Worm (Caenorhabditis elegans) whole organism, L4 larva: ENCODE data around the gene F55E10.2.

ENCODE experiments used
- D1046.2 ChIP-seq: fragments of 200-800 bp; sonication (Bioruptor generic); IDR thresholded peaks from 2 replicates; pipeline ENCODE4 v1.3.6; 2022; ENCODE audit warnings: missing genetic modification characterization, missing compliant biosample characterization
- F10B5.3 ChIP-seq: sonication (generic microtip); optimal IDR thresholded peaks from 2 replicates; lab custom pipeline; 2016; ENCODE audit warnings: mild to moderate bottlenecking, missing genetic modification characterization, missing compliant biosample characterization
- F26F4.8 ChIP-seq: fragments of 200-800 bp; sonication (Bioruptor generic); conservative IDR thresholded peaks from 2 replicates; pipeline ENCODE4 v1.3.6; 2022; ENCODE audit warnings: missing genetic modification characterization, missing compliant biosample characterization
- F37D6.2 ChIP-seq: sonication (generic microtip); optimal IDR thresholded peaks from 2 replicates; lab custom pipeline; 2016; ENCODE audit warnings: mild to moderate bottlenecking, missing genetic modification characterization, missing compliant biosample characterization
- F49E8.2 ChIP-seq: sonication (generic microtip); optimal IDR thresholded peaks from 2 replicates; lab custom pipeline; 2016; ENCODE audit warnings: missing compliant biosample characterization, mild to moderate bottlenecking, missing genetic modification characterization, borderline replicate concordance
- T20F7.1 ChIP-seq: fragments of 200-800 bp; sonication (Bioruptor generic); optimal IDR thresholded peaks from 2 replicates; lab custom pipeline; 2018; ENCODE audit warnings: mild to moderate bottlenecking, missing genetic modification characterization, missing compliant biosample characterization
- T26A8.4 ChIP-seq: fragments of 200-800 bp; sonication (Bioruptor generic); IDR thresholded peaks from 2 replicates; pipeline ENCODE4 v1.3.6; 2022; ENCODE audit warnings: missing genetic modification characterization, missing compliant biosample characterization
- Y105C5A.15 ChIP-seq: fragments of 200-800 bp; sonication (Bioruptor generic); IDR thresholded peaks from 2 replicates; pipeline ENCODE4 v1.3.6; 2022; ENCODE audit warnings: missing genetic modification characterization, missing compliant biosample characterization
- Y75B8A.6 ChIP-seq: fragments of 200-800 bp; sonication (Bioruptor generic); IDR thresholded peaks from 2 replicates; pipeline ENCODE4 v1.3.6; 2022; ENCODE audit warnings: missing genetic modification reagents, missing genetic modification characterization, missing compliant biosample characterization
- ZK546.5 ChIP-seq, 2 experiments: sonication (generic microtip); optimal IDR thresholded peaks; 2 replicates each; lab custom pipeline; 2017; ENCODE audit warnings: missing biosample characterization in 2 of 2, missing genetic modification characterization in 2 of 2
- aha-1 ChIP-seq: fragments of 150-350 bp; peaks from one replicate; lab custom pipeline; 2014; ENCODE audit warnings: missing biosample characterization, missing genetic modification characterization
- ceh-20 ChIP-seq: fragments of 200-800 bp; sonication (Bioruptor generic); IDR thresholded peaks from 2 replicates; pipeline ENCODE4 v1.3.6; 2022; ENCODE audit warnings: missing genetic modification reagents, missing genetic modification characterization, missing compliant biosample characterization
- ceh-28 ChIP-seq: fragments of 150-350 bp; optimal IDR thresholded peaks from 2 replicates; lab custom pipeline; 2014; ENCODE audit warnings: missing biosample characterization, missing genetic modification reagents, missing genetic modification characterization
- ceh-62 ChIP-seq: sonication (generic microtip); optimal IDR thresholded peaks from 2 replicates; lab custom pipeline; 2017; ENCODE audit warnings: missing biosample characterization, missing genetic modification characterization
- ceh-82 ChIP-seq: sonication (generic microtip); optimal IDR thresholded peaks from 2 replicates; lab custom pipeline; 2017; ENCODE audit warnings: missing biosample characterization, missing genetic modification characterization
- ces-1 ChIP-seq: fragments of 150-350 bp; sonication (generic microtip); optimal IDR thresholded peaks from 4 replicates; lab custom pipeline; 2014; ENCODE audit warnings: missing biosample characterization, missing genetic modification reagents, missing genetic modification characterization
- ctbp-1 ChIP-seq: fragments of 200-800 bp; sonication (Bioruptor generic); IDR thresholded peaks from 2 replicates; pipeline ENCODE4 v1.3.6; 2022; ENCODE audit warnings: missing genetic modification reagents, missing genetic modification characterization, missing compliant biosample characterization
- daf-12 ChIP-seq: fragments of 150-350 bp; optimal IDR thresholded peaks from 2 replicates; lab custom pipeline; 2014; ENCODE audit warnings: missing biosample characterization, missing genetic modification reagents, missing genetic modification characterization
- daf-19 ChIP-seq: fragments of 200-800 bp; sonication (Bioruptor generic); conservative IDR thresholded peaks from 2 replicates; pipeline ENCODE4 v1.3.6; 2022; ENCODE audit warnings: missing genetic modification characterization, missing compliant biosample characterization
- daf-8 ChIP-seq: fragments of 200-800 bp; sonication (Bioruptor generic); IDR thresholded peaks from 2 replicates; pipeline ENCODE4 v1.3.6; 2022; ENCODE audit warnings: missing genetic modification characterization, missing compliant biosample characterization
- dmd-9 ChIP-seq: fragments of 200-800 bp; sonication (Bioruptor generic); IDR thresholded peaks from 2 replicates; pipeline ENCODE4 v1.3.6; 2022; ENCODE audit warnings: missing genetic modification reagents, missing genetic modification characterization, missing compliant biosample characterization
- duxl-1 ChIP-seq: sonication (generic microtip); optimal IDR thresholded peaks from 2 replicates; lab custom pipeline; 2016; ENCODE audit warnings: mild to moderate bottlenecking, missing genetic modification characterization, moderate library complexity, missing compliant biosample characterization; ENCODE audit not compliant: poor library complexity
- dve-1 ChIP-seq: sonication (generic microtip); optimal IDR thresholded peaks from 2 replicates; lab custom pipeline; 2017; ENCODE audit warnings: antibody characterized with exemption, mild to moderate bottlenecking, missing genetic modification characterization, missing compliant biosample characterization; ENCODE audit not compliant: insufficient read depth
- egl-43 ChIP-seq: fragments of 200-800 bp; sonication (Bioruptor generic); IDR thresholded peaks from 2 replicates; pipeline ENCODE4 v1.3.6; 2022; ENCODE audit warnings: missing genetic modification reagents, missing genetic modification characterization, missing compliant biosample characterization
- fos-1 ChIP-seq: fragments of 150-350 bp; optimal IDR thresholded peaks from 2 replicates; lab custom pipeline; 2014; ENCODE audit warnings: missing biosample characterization, missing genetic modification characterization
- hif-1 ChIP-seq, 2 experiments: sonication (generic microtip); optimal IDR thresholded peaks; 2 replicates each; lab custom pipeline; 2016 to 2017; ENCODE audit warnings: missing compliant biosample characterization in 2 of 2, missing genetic modification characterization in 2 of 2, missing genetic modification reagents in 2 of 2, missing genotype in 2 of 2, mild to moderate bottlenecking in 1 of 2
- lim-7 ChIP-seq: fragments of 200-800 bp; sonication (Bioruptor generic); IDR thresholded peaks from 2 replicates; pipeline ENCODE4 v1.3.6; 2022; ENCODE audit warnings: missing genetic modification characterization, missing compliant biosample characterization
- lin-39 ChIP-seq: fragments of 150-350 bp; optimal IDR thresholded peaks from 2 replicates; lab custom pipeline; 2014; ENCODE audit warnings: missing biosample characterization, missing genetic modification reagents, missing genetic modification characterization
- lir-3 ChIP-seq: sonication (generic microtip); optimal IDR thresholded peaks from 2 replicates; lab custom pipeline; 2016; ENCODE audit warnings: mild to moderate bottlenecking, missing genetic modification characterization, missing compliant biosample characterization
- mxl-2 ChIP-seq: fragments of 200-800 bp; sonication (Bioruptor generic); conservative IDR thresholded peaks from 2 replicates; pipeline ENCODE4 v1.3.6; 2022; ENCODE audit warnings: missing genetic modification reagents, missing genetic modification characterization, missing compliant biosample characterization
- nhr-10 ChIP-seq: fragments of 150-350 bp; optimal IDR thresholded peaks from 2 replicates; lab custom pipeline; 2014; ENCODE audit warnings: missing biosample characterization, missing genetic modification characterization
- nhr-11 ChIP-seq: fragments of 150-350 bp; optimal IDR thresholded peaks from 2 replicates; lab custom pipeline; 2014; ENCODE audit warnings: missing biosample characterization, missing genetic modification characterization
- nhr-28 ChIP-seq: fragments of 150-350 bp; optimal IDR thresholded peaks from 2 replicates; lab custom pipeline; 2014; ENCODE audit warnings: missing biosample characterization, missing genetic modification characterization
- nhr-41 ChIP-seq: fragments of 200-800 bp; sonication (Bioruptor generic); IDR thresholded peaks from 2 replicates; pipeline ENCODE4 v1.3.6; 2022; ENCODE audit warnings: missing genetic modification reagents, missing genetic modification characterization, missing compliant biosample characterization
- nhr-42 ChIP-seq: fragments of 200-800 bp; sonication (Bioruptor generic); IDR thresholded peaks from 2 replicates; pipeline ENCODE4 v1.3.6; 2022; ENCODE audit warnings: missing genetic modification characterization, missing compliant biosample characterization
- nhr-48 ChIP-seq: sonication (generic microtip); optimal IDR thresholded peaks from 2 replicates; lab custom pipeline; 2016; ENCODE audit warnings: mild to moderate bottlenecking, missing genetic modification characterization, missing compliant biosample characterization
- nhr-76 ChIP-seq: fragments of 150-350 bp; optimal IDR thresholded peaks from 2 replicates; lab custom pipeline; 2014; ENCODE audit warnings: missing biosample characterization, missing genetic modification characterization
- nhr-77 ChIP-seq: fragments of 150-350 bp; optimal IDR thresholded peaks from 2 replicates; lab custom pipeline; 2014; ENCODE audit warnings: missing biosample characterization, missing genetic modification characterization
- saeg-2 ChIP-seq: fragments of 200-800 bp; sonication (Bioruptor generic); IDR thresholded peaks from 2 replicates; pipeline ENCODE4 v1.3.6; 2022; ENCODE audit warnings: missing genetic modification reagents, missing genetic modification characterization, missing compliant biosample characterization
- sdz-12 ChIP-seq: fragments of 200-800 bp; sonication (Bioruptor generic); optimal IDR thresholded peaks from 2 replicates; lab custom pipeline; 2018; ENCODE audit warnings: mild to moderate bottlenecking, missing genetic modification characterization, missing compliant biosample characterization
- snpc-1.2 ChIP-seq: fragments of 200-800 bp; sonication (Bioruptor generic); IDR thresholded peaks from 2 replicates; pipeline ENCODE4 v1.3.6; 2022; ENCODE audit warnings: missing genetic modification reagents, missing genetic modification characterization, missing compliant biosample characterization
- spr-1 ChIP-seq: sonication (generic microtip); optimal IDR thresholded peaks from 2 replicates; lab custom pipeline; 2016; ENCODE audit warnings: mild to moderate bottlenecking, missing genetic modification characterization, missing compliant biosample characterization
- spr-3 ChIP-seq: fragments of 200-800 bp; sonication (Bioruptor generic); optimal IDR thresholded peaks from 2 replicates; lab custom pipeline; 2018; ENCODE audit warnings: mild to moderate bottlenecking, missing genetic modification characterization, missing compliant biosample characterization
- tra-1 ChIP-seq: fragments of 200-800 bp; sonication (Bioruptor generic); IDR thresholded peaks from 2 replicates; pipeline ENCODE4 v1.3.6; 2022; ENCODE audit warnings: missing genetic modification reagents, missing genetic modification characterization, missing compliant biosample characterization
- unc-39 ChIP-seq: sonication (generic microtip); optimal IDR thresholded peaks from 2 replicates; lab custom pipeline; 2017; ENCODE audit warnings: missing biosample characterization, missing genetic modification characterization
- vab-7 ChIP-seq: fragments of 200-800 bp; sonication (Bioruptor generic); IDR thresholded peaks from 2 replicates; pipeline ENCODE4 v1.3.6; 2022; ENCODE audit warnings: missing genetic modification reagents, missing genetic modification characterization, missing compliant biosample characterization
- zfp-2 ChIP-seq: sonication (generic microtip); optimal IDR thresholded peaks from 2 replicates; lab custom pipeline; 2016; ENCODE audit warnings: mild to moderate bottlenecking, missing genetic modification characterization, missing compliant biosample characterization
- zip-2 ChIP-seq: fragments of 150-350 bp; optimal IDR thresholded peaks from 2 replicates; lab custom pipeline; 2014; ENCODE audit warnings: missing biosample characterization, missing genetic modification characterization
- ztf-11 ChIP-seq: fragments of 150-350 bp; optimal IDR thresholded peaks from 2 replicates; lab custom pipeline; 2014; ENCODE audit warnings: missing biosample characterization, missing genetic modification characterization

Gene F55E10.2

DNA sequence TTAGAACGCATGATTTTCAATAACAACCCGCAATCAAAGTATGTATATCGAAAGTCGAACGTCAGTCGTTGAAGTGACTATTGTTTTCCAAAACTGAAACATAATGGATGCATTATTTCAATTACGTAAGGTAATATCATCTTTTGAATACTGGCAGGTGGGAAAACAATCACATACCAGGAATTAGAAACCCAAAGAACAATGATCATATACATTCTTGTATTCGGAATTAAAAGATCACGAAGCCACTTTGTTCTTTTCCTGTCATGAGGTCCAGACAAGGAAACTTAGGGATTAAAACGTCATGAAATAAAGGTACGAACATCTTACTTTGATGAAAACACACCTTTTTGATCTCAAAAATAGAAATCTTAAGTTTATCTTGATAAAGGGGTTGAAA lies 21.9 kb downstream of the F55E10.2 start:
- no peak for TF ChIP-seq nhr-28
- TF ChIP-seq D1046.2 (GFP tag; lab: Robert Waterston, UW): no peak
- TF ChIP-seq nhr-48 (tag; lab: Kevin White, UChicago): no peak
- TF ChIP-seq T20F7.1 (GFP tag; lab: Kevin White, UChicago): no peak
- no peak for TF ChIP-seq zfp-2
- TF ChIP-seq dve-1 (tag; lab: Kevin White, UChicago): no peak

DNA sequence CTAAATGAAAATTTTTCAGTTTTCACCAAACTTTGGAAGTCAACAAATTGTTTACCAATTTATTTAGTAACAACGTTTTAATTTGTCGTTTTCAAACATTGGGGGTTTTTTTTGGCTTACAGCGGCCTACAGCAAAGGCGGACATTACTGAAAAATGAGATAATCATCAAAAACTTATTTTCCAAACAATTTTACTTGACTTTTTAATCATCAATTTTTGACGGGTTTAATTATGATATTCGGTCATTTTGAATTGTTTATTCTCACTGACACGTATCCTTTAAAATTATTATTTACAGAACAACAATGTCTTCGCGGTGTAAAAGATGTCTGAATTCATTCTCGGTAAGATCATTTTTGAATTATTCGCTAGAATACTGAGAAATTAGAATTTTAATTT lies 27.1 kb downstream of the F55E10.2 start, which contains the start of gene F40B5.2:
TSS of gene F40B5.2 (plus strand) at position 301 of the 400 bp plus-strand sequence.
- no peak for TF ChIP-seq duxl-1 (tag; lab: Kevin White, UChicago)
- TF ChIP-seq F10B5.3 (tag; lab: Kevin White, UChicago): no peak
- TF ChIP-seq fos-1: no peak
- TF ChIP-seq nhr-42 (GFP tag; lab: Robert Waterston, UW): no peak
- TF ChIP-seq nhr-76 (tag; lab: Kevin White, UChicago): no peak
- no peak for TF ChIP-seq dmd-9 (GFP tag; lab: Robert Waterston, UW)
- no peak for TF ChIP-seq nhr-41 (GFP tag; lab: Robert Waterston, UW)
- no peak for TF ChIP-seq aha-1 (tag; lab: Kevin White, UChicago)
- no peak for TF ChIP-seq T26A8.4 (GFP tag; lab: Robert Waterston, UW)
- no peak for TF ChIP-seq nhr-77 (tag; lab: Kevin White, UChicago)
- no peak for TF ChIP-seq mxl-2 (GFP tag; lab: Robert Waterston, UW)
- TF ChIP-seq Y105C5A.15 (GFP tag; lab: Robert Waterston, UW): no peak
- TF ChIP-seq daf-8: no peak
- no peak for TF ChIP-seq dve-1 (tag; lab: Kevin White, UChicago)
- TF ChIP-seq spr-1: no peak
- TF ChIP-seq Y75B8A.6 (GFP tag; lab: Robert Waterston, UW): no peak

ce11 chrX:8368210-8368609 lies 27.7 kb downstream of the F55E10.2 start:
- TF ChIP-seq ceh-62 (no peak), tra-1 (GFP tag; lab: Robert Waterston, UW) (no peak; the same call in 1 of the 2 replicates), nhr-11 (tag; lab: Kevin White, UChicago) (peak; percentile 70), saeg-2 (no peak), dmd-9 (GFP tag; lab: Robert Waterston, UW) (no peak), daf-8 (no peak), egl-43 (no peak), ZK546.5 (tag; optimal IDR thresholded peaks at IDR 0.05; lab: Kevin White, UChicago) (no peak), F37D6.2 (peak; percentile 73), ceh-20 (GFP tag; lab: Robert Waterston, UW) (peak; percentile 58; the same call in 1 of the 2 replicates), sdz-12 (GFP tag; lab: Kevin White, UChicago) (no peak), ceh-82 (no peak), zip-2 (tag; lab: Kevin White, UChicago) (no peak), vab-7 (GFP tag; lab: Robert Waterston, UW) (no peak), ztf-11 (tag; lab: Kevin White, UChicago) (no peak), lin-39 (no peak), ctbp-1 (peak; percentile 63; the same call in 1 of the 2 replicates), daf-19 (no peak), lim-7 (GFP tag; lab: Robert Waterston, UW) (no peak), daf-12 (tag; lab: Kevin White, UChicago) (no peak), ces-1 (GFP tag; lab: Kevin White, UChicago) (no peak), nhr-10 (tag; lab: Kevin White, UChicago) (no peak), snpc-1.2 (GFP tag; lab: Robert Waterston, UW) (no peak), hif-1 (tag; optimal IDR thresholded peaks at IDR 0.05; lab: Kevin White, UChicago) (no peak), spr-3 (GFP tag; lab: Kevin White, UChicago) (no peak), F26F4.8 (no peak), fos-1 (no peak), lir-3 (tag; lab: Kevin White, UChicago) (no peak), F49E8.2 (tag; lab: Kevin White, UChicago) (no peak), unc-39 (tag; lab: Kevin White, UChicago) (no peak), nhr-76 (tag; lab: Kevin White, UChicago) (no peak), F10B5.3 (tag; lab: Kevin White, UChicago) (no peak), zfp-2 (no peak), ceh-28 (tag; lab: Kevin White, UChicago) (no peak)
